Fruit fly (Drosophila melanogaster): ENCODE measurements around the gene Sar1.

dm6 chr3R:22365660-22366195, 9.2 kb downstream of the Sar1 start, which contains the start of gene CG5382:
- no peak for TF ChIP-seq insv (optimal IDR thresholded peaks at IDR 0.05)
- no peak for TF ChIP-seq psq (optimal IDR thresholded peaks at IDR 0.05)
- no peak for TF ChIP-seq h (optimal IDR thresholded peaks at IDR 0.05)
